Worm (Caenorhabditis elegans): Measurements from ENCODE around the gene F32D8.14.

- TF ChIP-seq ama-1 (optimal IDR thresholded peaks at IDR 0.05), result no peak
- no peak for TF ChIP-seq hlh-30 (tag; optimal IDR thresholded peaks at IDR 0.05; ENCODE audit: insufficient read depth)
- no peak for TF ChIP-seq pha-4 (tag; optimal IDR thresholded peaks at IDR 0.05)
- no peak for TF ChIP-seq nfya-1 (tag; optimal IDR thresholded peaks at IDR 0.05)
Observed at ce11 chrV:10929511-10929910, 34.9 kb upstream of the F32D8.14 start, which contains the start of gene F58B4.3.
